Worm (Caenorhabditis elegans) whole organism, mixed stage, embryonic: ENCODE measurements around the gene ran-1.

ENCODE experiments used
- M03D4.4 ChIP-seq: sonication (generic microtip); optimal IDR thresholded peaks from 2 replicates; lab custom pipeline; 2017; ENCODE audit warnings: mild to moderate bottlenecking, missing genetic modification characterization, missing compliant biosample characterization
- lin-13 ChIP-seq: fragments of 150-350 bp; optimal IDR thresholded peaks from 2 replicates; lab custom pipeline; 2014; ENCODE audit warnings: missing biosample characterization, missing genetic modification characterization
- mls-2 ChIP-seq: sonication (generic microtip); optimal IDR thresholded peaks from 2 replicates; lab custom pipeline; 2016; ENCODE audit warnings: mild to moderate bottlenecking, missing genetic modification characterization, moderate library complexity, missing compliant biosample characterization
- nhr-28 ChIP-seq: fragments of 150-350 bp; optimal IDR thresholded peaks from 2 replicates; lab custom pipeline; 2014; ENCODE audit warnings: missing biosample characterization, missing genetic modification characterization
- nhr-76 ChIP-seq: sonication (generic microtip); optimal IDR thresholded peaks from 2 replicates; lab custom pipeline; 2017; ENCODE audit warnings: missing biosample characterization, missing genetic modification characterization
- sptf-1 ChIP-seq: sonication (generic microtip); optimal IDR thresholded peaks from 2 replicates; lab custom pipeline; 2017; ENCODE audit warnings: mild to moderate bottlenecking, missing genetic modification characterization, moderate library complexity, missing compliant biosample characterization
- unc-39 ChIP-seq: fragments of 150-350 bp; optimal IDR thresholded peaks from 2 replicates; lab custom pipeline; 2014; ENCODE audit warnings: missing biosample characterization, missing genetic modification characterization
- unc-62 ChIP-seq: fragments of 150-350 bp; optimal IDR thresholded peaks from 2 replicates; lab custom pipeline; 2014; ENCODE audit warnings: missing biosample characterization, missing genetic modification reagents, missing genetic modification characterization
- zip-8 ChIP-seq: fragments of 150-350 bp; optimal IDR thresholded peaks from 2 replicates; lab custom pipeline; 2014; ENCODE audit warnings: missing biosample characterization, missing genetic modification characterization
- ztf-11 ChIP-seq: fragments of 150-350 bp; optimal IDR thresholded peaks from 2 replicates; lab custom pipeline; 2014; ENCODE audit warnings: missing biosample characterization, missing genetic modification characterization

DNA sequence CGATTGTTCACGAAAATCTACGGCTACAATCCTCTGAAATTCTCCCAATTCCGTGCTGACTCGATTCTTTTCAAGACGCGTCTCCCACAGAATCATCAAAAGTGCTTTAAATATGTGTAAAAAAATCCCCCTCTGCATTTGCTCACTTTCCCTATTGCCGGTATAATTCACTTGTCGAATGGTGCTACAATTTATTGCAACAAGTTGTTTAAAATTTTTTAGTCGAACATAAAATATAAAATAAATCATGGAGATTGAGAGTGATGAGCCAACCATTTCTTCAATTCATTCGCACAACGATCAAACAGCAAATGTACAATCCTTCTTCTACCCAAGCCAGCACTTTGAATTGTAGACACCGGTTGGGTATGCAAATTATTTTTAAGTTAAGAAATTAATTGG lies 1.1 kb downstream of the ran-1 start:
- TF ChIP-seq ztf-11 (tag; lab: Kevin White, UChicago) (no peak), M03D4.4 (no peak), nhr-28 (no peak), nhr-76 (no peak), mls-2 (no peak), unc-39 (no peak), zip-8 (tag; lab: Kevin White, UChicago) (no peak), unc-62 (no peak), lin-13 (tag; lab: Kevin White, UChicago) (no peak), sptf-1 (tag; lab: Kevin White, UChicago) (no peak)
